Fruit fly (Drosophila melanogaster): Measurements from ENCODE around the gene Trmt61.

Trmt61 gene

DNA sequence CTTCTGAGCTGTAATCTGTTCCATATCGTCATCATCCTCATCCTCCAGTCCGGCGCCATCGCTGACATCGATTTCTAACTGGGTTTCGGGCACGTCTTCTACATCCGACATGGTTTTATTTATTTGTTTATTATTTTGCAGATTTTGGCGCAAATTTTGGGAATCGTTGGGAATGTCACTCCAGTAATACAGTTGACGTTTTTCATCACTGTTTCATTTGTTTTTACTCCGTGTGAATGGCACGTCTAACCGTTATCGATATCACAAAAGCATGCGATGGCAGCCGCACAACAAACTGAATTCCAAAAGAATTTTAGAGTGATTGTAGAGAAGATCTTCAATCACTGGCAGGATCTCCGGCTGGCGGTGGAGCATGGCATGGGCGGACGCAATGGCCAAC is 2.9 kb upstream of the Trmt61 start, which contains the start of the genes Sld5 and CG14543:
Sld5 (minus strand) TSS at position 167 of the 400 bp plus-strand sequence.
CG14543 (plus strand) TSS at position 250 of the 400 bp plus-strand sequence.
- no peak for TF ChIP-seq CG33017 (tag; optimal IDR thresholded peaks at IDR 0.05)
- TF ChIP-seq bab1 (GFP tag; optimal IDR thresholded peaks at IDR 0.05), result peak; percentile 15
- peak; percentile 21 for TF ChIP-seq CG1620 (GFP tag; optimal IDR thresholded peaks at IDR 0.05)
- no peak for TF ChIP-seq tj (GFP tag; optimal IDR thresholded peaks at IDR 0.05)
- peak; percentile 28 for TF ChIP-seq Crg-1 (GFP tag; optimal IDR thresholded peaks at IDR 0.05)
- TF ChIP-seq Mnt (GFP tag; optimal IDR thresholded peaks at IDR 0.05), result peak; percentile 85
- TF ChIP-seq CG11617 (GFP tag; optimal IDR thresholded peaks at IDR 0.05), result no peak
- TF ChIP-seq CG7101 (tag; optimal IDR thresholded peaks at IDR 0.05), result peak; percentile 52
- peak; percentile 29 for TF ChIP-seq ovo (GFP tag; optimal IDR thresholded peaks at IDR 0.05)
- no peak for TF ChIP-seq kay (GFP tag; ENCODE audit: borderline replicate concordance)
- peak; percentile 24 for TF ChIP-seq pad (GFP tag; optimal IDR thresholded peaks at IDR 0.05)

DNA sequence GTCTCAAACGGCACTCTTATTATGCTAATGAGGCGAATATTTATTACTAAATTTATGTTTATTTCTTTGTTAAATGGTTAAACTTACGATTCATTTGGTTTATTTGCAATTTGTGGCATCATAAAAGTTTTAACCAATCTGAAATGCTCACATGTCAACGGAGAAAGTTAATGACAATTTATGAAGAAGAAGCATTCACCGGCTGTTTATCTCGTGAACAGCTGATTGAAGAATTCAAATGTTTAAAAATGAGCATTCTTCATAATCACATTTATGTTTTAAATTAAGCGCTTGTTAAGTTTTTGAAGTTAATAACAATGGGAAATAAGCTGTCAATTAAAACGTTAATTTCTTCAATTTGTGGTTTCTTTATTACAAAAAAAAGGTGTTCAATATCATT is 1.2 kb upstream of the Trmt61 start, which contains the start of the genes PIG-P and Tcs6:
PIG-P (minus strand) TSS at position 158 of the 400 bp plus-strand sequence.
Tcs6 (minus strand) TSS at position 158 of the 400 bp plus-strand sequence.
- TF ChIP-seq kay (GFP tag; ENCODE audit: borderline replicate concordance) (no peak), bab1 (GFP tag; optimal IDR thresholded peaks at IDR 0.05) (peak; percentile 27), Mnt (GFP tag; optimal IDR thresholded peaks at IDR 0.05) (peak; percentile 17)

- TF ChIP-seq Hr96 (GFP tag; optimal IDR thresholded peaks at IDR 0.05) (no peak), kay (GFP tag; ENCODE audit: borderline replicate concordance) (no peak), ovo (GFP tag; optimal IDR thresholded peaks at IDR 0.05) (no peak), cnc (optimal IDR thresholded peaks at IDR 0.05) (no peak), CG7101 (tag; optimal IDR thresholded peaks at IDR 0.05) (no peak), pad (GFP tag; optimal IDR thresholded peaks at IDR 0.05) (no peak), Clk (GFP tag; optimal IDR thresholded peaks at IDR 0.05) (no peak), CG1620 (GFP tag; optimal IDR thresholded peaks at IDR 0.05) (no peak)
These were observed 3.6 kb downstream of the Trmt61 start, which contains the start of gene CG14551 for dm6 chr3R:26062911-26063310. CG14551 (minus strand) TSS chr3R:26063011.

DNA sequence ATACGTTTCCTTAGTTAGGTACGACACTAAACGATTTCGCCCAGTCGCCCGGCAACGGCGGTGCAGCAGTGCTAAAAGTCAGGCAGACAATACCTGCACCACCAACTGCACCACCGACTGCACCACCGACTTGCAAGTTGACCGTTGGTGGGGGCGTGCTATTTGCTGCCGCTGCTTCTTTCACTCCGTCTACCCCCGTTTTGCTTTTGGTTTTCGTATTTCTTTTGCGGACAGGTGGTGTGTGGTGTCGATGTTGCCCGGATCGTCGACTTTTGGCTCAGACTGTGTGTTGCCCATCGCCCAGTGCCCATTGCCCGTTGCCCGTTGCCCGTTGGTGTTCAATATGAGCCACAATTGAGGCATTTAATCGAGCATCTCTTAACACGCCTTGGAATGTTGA is 5.4 kb downstream of the Trmt61 start:
- TF ChIP-seq Mnt (GFP tag; optimal IDR thresholded peaks at IDR 0.05), result no peak
- no peak for TF ChIP-seq pad (GFP tag; optimal IDR thresholded peaks at IDR 0.05)
- TF ChIP-seq tj (GFP tag; optimal IDR thresholded peaks at IDR 0.05), result no peak
- no peak for TF ChIP-seq cnc (optimal IDR thresholded peaks at IDR 0.05)
- no peak for TF ChIP-seq Clk (GFP tag; optimal IDR thresholded peaks at IDR 0.05)
- no peak for TF ChIP-seq CG14711 (tag; optimal IDR thresholded peaks at IDR 0.05)
- TF ChIP-seq cic (GFP tag; optimal IDR thresholded peaks at IDR 0.05), result no peak
- TF ChIP-seq CG7045 (GFP tag; optimal IDR thresholded peaks at IDR 0.05), result no peak
- no peak for TF ChIP-seq bab1 (GFP tag; optimal IDR thresholded peaks at IDR 0.05)
- TF ChIP-seq CG33017 (tag; optimal IDR thresholded peaks at IDR 0.05), result no peak
- TF ChIP-seq kay (GFP tag; ENCODE audit: borderline replicate concordance), result no peak
- no peak for TF ChIP-seq CG11617 (GFP tag; optimal IDR thresholded peaks at IDR 0.05)
- no peak for TF ChIP-seq CG5204 (GFP tag; optimal IDR thresholded peaks at IDR 0.05)
- TF ChIP-seq CG12768 (GFP tag; optimal IDR thresholded peaks at IDR 0.05), result no peak
- no peak for TF ChIP-seq CG1620 (GFP tag; optimal IDR thresholded peaks at IDR 0.05)
- TF ChIP-seq Crg-1 (GFP tag; optimal IDR thresholded peaks at IDR 0.05), result no peak

dm6 chr3R:26068135-26068534 is 8.8 kb downstream of the Trmt61 start:
- TF ChIP-seq CG7045 (GFP tag; optimal IDR thresholded peaks at IDR 0.05) (no peak), CG12768 (GFP tag; optimal IDR thresholded peaks at IDR 0.05) (no peak), cnc (optimal IDR thresholded peaks at IDR 0.05) (no peak)

dm6 chr3R:26072477-26072876 is 13.2 kb downstream of the Trmt61 start:
- no peak for TF ChIP-seq toe (GFP tag; optimal IDR thresholded peaks at IDR 0.05)
- no peak for TF ChIP-seq CG7045 (GFP tag; optimal IDR thresholded peaks at IDR 0.05)
- TF ChIP-seq CG11617 (GFP tag; optimal IDR thresholded peaks at IDR 0.05), result no peak
- TF ChIP-seq CG14711 (tag; optimal IDR thresholded peaks at IDR 0.05), result no peak
- TF ChIP-seq cnc (optimal IDR thresholded peaks at IDR 0.05), result no peak
- TF ChIP-seq pad (GFP tag; optimal IDR thresholded peaks at IDR 0.05), result no peak
- TF ChIP-seq bab1 (GFP tag; optimal IDR thresholded peaks at IDR 0.05), result no peak
- no peak for TF ChIP-seq Mnt (GFP tag; optimal IDR thresholded peaks at IDR 0.05)
- TF ChIP-seq CG33017 (tag; optimal IDR thresholded peaks at IDR 0.05), result no peak
- TF ChIP-seq CG1620 (GFP tag; optimal IDR thresholded peaks at IDR 0.05), result no peak
- no peak for TF ChIP-seq CG5204 (GFP tag; optimal IDR thresholded peaks at IDR 0.05)
- TF ChIP-seq Hr96 (GFP tag; optimal IDR thresholded peaks at IDR 0.05), result no peak
- TF ChIP-seq cic (GFP tag; optimal IDR thresholded peaks at IDR 0.05), result no peak
- TF ChIP-seq ovo (GFP tag; optimal IDR thresholded peaks at IDR 0.05), result no peak

DNA sequence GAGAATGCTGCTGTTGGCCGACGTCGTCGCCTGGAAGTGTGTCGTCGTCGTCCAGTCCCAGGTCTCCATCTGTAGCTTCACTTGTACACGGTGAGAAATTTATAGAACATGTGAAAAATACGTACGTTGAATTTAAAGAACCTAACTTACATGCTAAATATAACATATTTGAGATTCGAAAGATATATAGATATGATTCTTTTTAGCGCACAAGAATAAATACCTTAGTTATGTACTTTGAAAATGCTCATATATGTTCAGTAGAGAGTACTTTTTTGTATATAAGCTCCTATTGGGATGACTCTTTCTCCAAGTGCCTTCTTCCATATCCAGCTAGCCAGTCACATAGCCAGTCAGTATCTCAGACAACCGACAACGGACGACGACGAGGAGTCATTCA is 16.0 kb downstream of the Trmt61 start:
- TF ChIP-seq Mnt (GFP tag; optimal IDR thresholded peaks at IDR 0.05), result no peak
- no peak for TF ChIP-seq CG11617 (GFP tag; optimal IDR thresholded peaks at IDR 0.05)
- no peak for TF ChIP-seq toe (GFP tag; optimal IDR thresholded peaks at IDR 0.05)
- no peak for TF ChIP-seq CG12768 (GFP tag; optimal IDR thresholded peaks at IDR 0.05)
- TF ChIP-seq bab1 (GFP tag; optimal IDR thresholded peaks at IDR 0.05), result no peak
- TF ChIP-seq CG1620 (GFP tag; optimal IDR thresholded peaks at IDR 0.05), result no peak
- no peak for TF ChIP-seq kay (GFP tag; ENCODE audit: borderline replicate concordance)
- TF ChIP-seq Hr96 (GFP tag; optimal IDR thresholded peaks at IDR 0.05), result no peak
- no peak for TF ChIP-seq pad (GFP tag; optimal IDR thresholded peaks at IDR 0.05)
- TF ChIP-seq cnc (optimal IDR thresholded peaks at IDR 0.05), result no peak
- TF ChIP-seq CG5204 (GFP tag; optimal IDR thresholded peaks at IDR 0.05), result no peak
- TF ChIP-seq CG7101 (tag; optimal IDR thresholded peaks at IDR 0.05), result no peak
- no peak for TF ChIP-seq Crg-1 (GFP tag; optimal IDR thresholded peaks at IDR 0.05)
- TF ChIP-seq ovo (GFP tag; optimal IDR thresholded peaks at IDR 0.05), result no peak

All from whole organism, adult.